Worm (Caenorhabditis elegans): ENCODE results near the gene F23H12.5.

ce11 chrV:12352881-12353280 is 5.6 kb upstream of the F23H12.5 start:
- TF ChIP-seq Y116A8C.19 (tag; optimal IDR thresholded peaks at IDR 0.05; ENCODE audit: borderline replicate concordance) (no peak), sptf-1 (tag; optimal IDR thresholded peaks at IDR 0.05) (no peak), nhr-71 (tag; optimal IDR thresholded peaks at IDR 0.05) (no peak), efl-1 (optimal IDR thresholded peaks at IDR 0.05) (no peak), efl-1 (GFP tag; optimal IDR thresholded peaks at IDR 0.05 in 1 of 2) (no peak), snpc-4 (tag; optimal IDR thresholded peaks at IDR 0.05) (no peak), unc-130 (tag; optimal IDR thresholded peaks at IDR 0.05) (no peak), fos-1 (tag; optimal IDR thresholded peaks at IDR 0.05) (no peak), dpl-1 (GFP tag; optimal IDR thresholded peaks at IDR 0.05) (no peak), nhr-12 (tag; optimal IDR thresholded peaks at IDR 0.05) (no peak)
